Worm (Caenorhabditis elegans) whole organism, midembryonic: ENCODE measurements around the gene F56D2.3.

Experiments
- T22C8.4 ChIP-seq: fragments of 200-800 bp; sonication (Bioruptor generic); IDR thresholded peaks from 2 replicates; pipeline ENCODE4 v1.3.6; 2022; ENCODE audit warnings: missing genetic modification characterization, missing compliant biosample characterization
- klf-2 ChIP-seq: fragments of 200-800 bp; sonication (Bioruptor generic); conservative IDR thresholded peaks from 2 replicates; pipeline ENCODE4 v1.3.6; 2022; ENCODE audit warnings: missing genetic modification reagents, missing genetic modification characterization, missing compliant biosample characterization

ce11 chrIII:5591668-5592149, 7.0 kb downstream of the F56D2.3 start, which contains the start of the genes ddx-15 and ucr-1:
- TF ChIP-seq T22C8.4 (GFP tag; lab: Robert Waterston, UW) (no peak), klf-2 (GFP tag; lab: Robert Waterston, UW) (no peak)
